Fruit fly (Drosophila melanogaster) ovary, adult (tissue): ENCODE measurements around the gene REPTOR.

ENCODE experiments used
- CG17801 ChIP-seq: fragments of 200-800 bp; optimal IDR thresholded peaks from 2 replicates; lab custom pipeline; 2019; ENCODE audit warnings: missing biosample characterization, mild to moderate bottlenecking, missing genetic modification characterization, moderate library complexity; ENCODE audit not compliant: partially characterized antibody

Gene REPTOR

dm6 chr3R:24525983-24526661 is 56.5 kb downstream of the REPTOR start:
- no peak for TF ChIP-seq CG17801 (GFP tag; lab: Kevin White, UChicago)

- TF ChIP-seq CG17801 (GFP tag; lab: Kevin White, UChicago): no peak
These were observed 58.2 kb downstream of the REPTOR start, which contains the start of gene Jhbp12 for dm6 chr3R:24524426-24524974. TSS of gene Jhbp12 (plus strand) at chr3R:24524794.

- no peak for TF ChIP-seq CG17801 (GFP tag; lab: Kevin White, UChicago)
These were observed 59.1 kb downstream of the REPTOR start, which contains the start of gene CG13622 for dm6 chr3R:24523578-24523977. TSS of gene CG13622 (minus strand) at chr3R:24523678.

DNA sequence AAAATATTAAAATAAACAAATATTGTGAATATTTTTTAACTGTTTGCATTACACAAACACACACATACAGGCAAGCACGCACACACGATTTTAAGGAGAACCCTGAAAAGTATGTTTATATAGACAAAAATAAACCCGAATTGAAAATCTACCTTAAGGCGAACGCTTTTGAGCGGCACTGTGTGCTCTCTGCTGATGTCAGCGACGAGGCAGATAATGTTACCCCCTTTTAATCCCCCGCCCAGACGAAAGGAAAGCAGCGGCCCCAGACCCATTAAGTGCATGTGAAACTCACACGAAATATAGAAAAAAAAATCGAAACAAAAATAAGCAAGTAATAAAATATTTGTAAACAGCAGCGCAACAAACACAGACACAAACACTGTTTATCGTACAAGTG is 61.4 kb downstream of the REPTOR start:
- TF ChIP-seq CG17801 (GFP tag; lab: Kevin White, UChicago): no peak

DNA sequence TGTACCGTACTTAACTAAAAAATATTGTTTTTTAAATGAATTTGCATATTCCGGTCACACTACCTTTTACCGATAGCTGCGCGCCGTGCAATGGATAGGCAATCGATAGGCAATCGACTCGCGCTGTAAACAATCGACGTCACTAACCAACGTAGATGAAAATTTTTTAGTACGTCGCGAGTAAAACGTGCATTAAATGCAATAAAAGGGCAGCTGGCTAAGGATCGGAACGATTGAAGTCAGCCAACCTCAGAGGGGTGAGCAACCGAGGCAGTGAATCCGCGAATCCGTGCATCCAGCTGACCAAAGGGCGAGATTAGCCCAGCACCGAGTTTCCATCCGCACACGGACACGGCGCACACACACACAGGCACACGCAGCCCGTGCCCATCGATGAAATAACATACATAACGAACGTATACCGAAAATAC is 64.5 kb downstream of the REPTOR start, which contains the start of gene Pp1alpha-96A:
Pp1alpha-96A (plus strand) TSS at position 121 of the 431 bp plus-strand sequence.
- peak; percentile 57 for TF ChIP-seq CG17801 (GFP tag; lab: Kevin White, UChicago)

DNA sequence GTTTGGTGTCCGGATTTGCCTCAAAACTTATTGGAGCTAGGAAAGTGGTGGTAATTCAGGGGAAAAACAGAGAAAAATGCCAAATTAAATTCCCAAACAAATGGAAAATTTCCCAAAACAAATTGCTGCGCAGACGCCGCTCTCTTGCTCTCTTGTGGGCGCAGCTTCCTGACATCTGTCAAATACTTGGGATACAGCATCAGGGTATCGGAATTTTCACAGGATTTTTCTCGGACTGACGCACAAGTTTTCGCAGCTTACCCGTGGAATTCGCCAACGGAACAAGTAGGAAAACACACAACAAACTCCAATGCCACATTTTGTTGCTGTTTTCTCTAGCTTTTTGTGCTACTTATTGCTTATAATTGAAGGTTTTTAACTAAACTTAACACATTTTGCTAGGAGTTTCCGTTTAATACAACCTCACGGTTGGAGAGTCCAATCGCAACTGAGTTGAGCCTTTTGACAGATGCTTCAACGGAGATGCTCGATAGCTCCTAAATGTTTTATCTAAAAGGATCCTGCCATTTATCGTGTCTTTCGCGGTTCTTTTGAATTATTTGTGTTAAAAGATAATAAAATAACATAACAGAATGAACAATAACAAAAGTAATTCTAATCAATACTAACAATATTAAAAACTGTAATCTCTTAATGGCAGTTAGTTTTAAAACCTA is 67.9 kb downstream of the REPTOR start, which contains the start of the genes nAChRbeta2 and DZIP1:
nAChRbeta2 (minus strand) TSS at position 455 of the 677 bp plus-strand sequence.
DZIP1 (plus strand) TSS at position 627 of the 677 bp plus-strand sequence.
- TF ChIP-seq CG17801 (GFP tag; lab: Kevin White, UChicago): no peak
